Fruit fly (Drosophila melanogaster) whole organism, pupa: ENCODE data around the gene CG12716.

Source experiments
- CG13204 ChIP-seq: fragments of 200-800 bp; sonication (Bioruptor generic); optimal IDR thresholded peaks from 2 replicates; lab custom pipeline; 2018; ENCODE audit warnings: missing biosample characterization, mild to moderate bottlenecking, missing genetic modification characterization, moderate library complexity
- CG17806 ChIP-seq: fragments of 200-800 bp; sonication (Bioruptor generic); optimal IDR thresholded peaks from 2 replicates; lab custom pipeline; 2018; ENCODE audit warnings: missing biosample characterization, mild to moderate bottlenecking, missing genetic modification characterization, moderate library complexity
- CG32121 ChIP-seq: fragments of 200-800 bp; sonication (Bioruptor generic); IDR thresholded peaks from 2 replicates; pipeline ENCODE4 v1.3.6; 2022; ENCODE audit warnings: missing biosample characterization, missing genetic modification characterization
- CG8301 ChIP-seq: fragments of 200-800 bp; sonication (Bioruptor generic); optimal IDR thresholded peaks from 2 replicates; lab custom pipeline; 2018; ENCODE audit warnings: missing biosample characterization, mild to moderate bottlenecking, missing genetic modification characterization
- Ets98B ChIP-seq: fragments of 200-800 bp; sonication (Bioruptor generic); IDR thresholded peaks from 2 replicates; pipeline ENCODE4 v1.3.6; 2022; ENCODE audit warnings: missing biosample characterization, missing genetic modification characterization
- Pif1B ChIP-seq: fragments of 200-800 bp; sonication (Bioruptor generic); optimal IDR thresholded peaks from 3 replicates; lab custom pipeline; 2016; ENCODE audit warnings: missing biosample characterization, missing genetic modification characterization
- Snoo ChIP-seq: fragments of 200-800 bp; sonication (Bioruptor generic); optimal IDR thresholded peaks from 3 replicates; lab custom pipeline; 2017; ENCODE audit warnings: missing biosample characterization, mild to moderate bottlenecking, missing genetic modification characterization, inconsistent platforms
- fd96Ca ChIP-seq: fragments of 200-800 bp; sonication (Bioruptor generic); IDR thresholded peaks from 3 replicates; pipeline ENCODE4 v1.3.6; 2022; ENCODE audit warnings: missing biosample characterization, missing genetic modification characterization

dm6 chrX:13021898-13022297, 45.9 kb upstream of the CG12716 start, which contains the start of gene CG2209:
- TF ChIP-seq fd96Ca (GFP tag; lab: Robert Waterston, UW) (no peak), CG32121 (GFP tag; lab: Robert Waterston, UW) (no peak), Ets98B (GFP tag; lab: Robert Waterston, UW) (no peak), CG17806 (tag; lab: Kevin White, UChicago) (no peak), CG13204 (no peak), CG8301 (no peak), Snoo (tag; lab: Kevin White, UChicago) (no peak), Pif1B (GFP tag; lab: Kevin White, UChicago) (no peak)
